Worm (Caenorhabditis elegans): Measurements from ENCODE around the gene Y38H6A.5.
"Not testable (repeated sequence)": the region's sequence is repeated elsewhere in the genome, so short reads cannot be mapped to it uniquely, and the experiment has no call there.

Y38H6A.5 gene

DNA sequence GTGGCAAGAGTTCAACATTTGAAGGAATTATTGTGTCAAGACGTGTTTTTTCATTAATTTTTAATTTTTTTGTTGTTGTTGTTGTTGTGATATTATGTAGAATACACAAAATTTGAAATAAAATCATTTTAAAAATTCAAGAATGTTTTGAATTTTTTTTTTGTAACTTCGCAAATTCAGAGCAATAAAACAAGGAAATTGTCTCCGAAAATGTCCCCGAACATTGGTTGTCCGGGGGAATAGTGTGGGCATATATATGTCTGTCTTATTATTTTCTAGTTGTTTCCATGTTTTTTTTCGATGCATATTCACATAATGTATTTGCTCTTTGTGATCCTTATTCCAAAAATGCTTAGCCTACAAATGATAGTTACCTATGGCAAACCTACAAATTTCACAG is 23.6 kb downstream of the Y38H6A.5 start, which contains the start of gene clec-262:
clec-262 (plus strand) TSS at position 301 of the 400 bp plus-strand sequence.
- TF ChIP-seq unc-62 (GFP tag; optimal IDR thresholded peaks at IDR 0.05): no peak

DNA sequence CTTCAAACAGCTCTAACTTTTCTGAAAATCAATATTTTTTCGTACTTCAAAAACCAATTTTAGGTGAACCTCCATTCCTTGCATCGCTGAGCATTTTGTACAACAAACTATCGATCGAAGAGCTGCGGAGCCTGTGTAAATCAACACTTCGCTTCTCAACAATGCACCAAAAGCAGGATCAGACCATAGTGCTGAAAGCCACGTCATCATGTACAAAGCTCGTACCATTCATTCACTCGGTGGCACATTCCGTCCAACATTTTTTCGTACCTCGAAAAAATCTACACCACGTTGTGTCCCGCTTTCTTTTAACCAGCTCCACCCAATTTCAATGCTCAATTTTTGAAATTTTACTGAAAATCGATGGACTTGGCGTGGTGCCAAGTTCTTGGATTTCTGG is 24.6 kb downstream of the Y38H6A.5 start, which contains the start of gene ZC15.10:
ZC15.10 (plus strand) TSS at position 162 of the 400 bp plus-strand sequence.
- TF ChIP-seq unc-62 (GFP tag; optimal IDR thresholded peaks at IDR 0.05): no peak

ce11 chrV:20305803-20306202 is 29.4 kb downstream of the Y38H6A.5 start, which contains the start of gene ZC15.1:
Gene ZC15.1, plus strand, starts transcription at chrV:20306103.
- no peak for TF ChIP-seq unc-62 (GFP tag; optimal IDR thresholded peaks at IDR 0.05)

DNA sequence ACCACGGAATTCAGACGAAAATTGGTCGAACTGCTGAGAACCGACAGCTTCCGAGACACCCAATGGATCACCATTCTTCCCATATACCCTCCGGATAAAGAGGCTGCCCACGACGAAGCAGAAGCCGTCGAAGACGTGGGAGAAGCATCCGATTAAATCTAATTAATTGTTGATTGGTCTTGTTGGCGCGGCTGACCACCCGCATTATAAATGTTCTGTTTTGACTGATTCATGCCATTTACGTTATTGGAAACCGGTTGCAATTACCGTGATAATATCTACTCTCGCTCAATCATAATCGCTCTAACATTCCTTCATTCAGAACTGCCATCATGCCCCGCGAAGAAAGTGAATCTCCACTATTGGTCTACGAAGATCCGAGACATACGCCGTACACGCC is 31.9 kb downstream of the Y38H6A.5 start, which contains the start of gene ZC15.3:
ZC15.3 (plus strand) TSS at position 301 of the 400 bp plus-strand sequence.
- not testable (repeated sequence) for TF ChIP-seq unc-62 (GFP tag; optimal IDR thresholded peaks at IDR 0.05)

- no peak for TF ChIP-seq unc-62 (GFP tag; optimal IDR thresholded peaks at IDR 0.05)
These were observed 37.5 kb downstream of the Y38H6A.5 start, which contains the start of gene ZC15.5 for ce11 chrV:20297650-20298049. Gene ZC15.5, plus strand, starts transcription at chrV:20297950.

DNA sequence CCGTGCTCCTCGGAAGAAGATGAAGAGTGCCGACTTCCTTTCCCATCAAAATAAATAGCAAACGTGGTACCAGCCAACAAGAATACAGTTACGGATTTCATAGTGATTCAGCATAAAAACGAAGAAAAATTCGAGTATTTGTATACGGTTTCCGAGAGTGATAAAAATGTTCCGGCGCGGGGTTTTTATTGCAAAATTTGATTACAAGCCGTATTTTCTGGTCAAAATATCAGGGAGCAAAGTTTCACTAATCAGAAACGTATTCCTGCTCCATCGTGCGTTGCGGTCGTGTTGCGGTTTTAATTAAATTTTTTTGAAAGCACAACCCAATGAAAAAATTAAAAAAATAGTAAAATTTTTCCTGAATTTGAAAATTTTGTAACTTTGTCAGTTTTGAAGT is 40.8 kb downstream of the Y38H6A.5 start, which contains the start of gene clec-261:
clec-261 (minus strand) TSS at position 101 of the 400 bp plus-strand sequence.
- TF ChIP-seq unc-62 (GFP tag; optimal IDR thresholded peaks at IDR 0.05): no peak

DNA sequence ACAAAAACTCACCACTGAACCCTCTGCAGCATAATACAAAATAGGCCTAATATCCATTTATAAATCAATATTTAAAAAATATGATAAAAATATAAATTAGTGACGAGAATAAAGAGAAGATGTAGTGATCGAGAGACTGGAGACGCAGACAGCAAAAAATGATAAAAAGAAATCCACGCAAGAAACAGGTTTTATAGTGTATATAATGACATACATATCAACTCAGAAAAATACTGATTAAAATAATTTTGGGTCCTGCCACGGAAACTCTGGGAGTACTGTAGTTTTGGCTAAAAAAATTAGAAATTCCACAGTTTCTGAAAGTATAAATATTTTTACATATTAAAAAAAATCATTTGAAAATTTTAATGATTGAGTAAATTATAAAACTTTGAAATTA is 45.8 kb downstream of the Y38H6A.5 start, which contains the start of gene mlt-4:
mlt-4 (minus strand) TSS at position 101 of the 400 bp plus-strand sequence.
- no peak for TF ChIP-seq unc-62 (GFP tag; optimal IDR thresholded peaks at IDR 0.05)

- no peak for TF ChIP-seq unc-62 (GFP tag; optimal IDR thresholded peaks at IDR 0.05)
These were observed 52.3 kb downstream of the Y38H6A.5 start for ce11 chrV:20282827-20283226.

ce11 chrV:20279811-20280317 is 55.3 kb downstream of the Y38H6A.5 start, which contains the start of gene pqn-94:
Gene pqn-94, minus strand, starts transcription at chrV:20279861.
- no peak for TF ChIP-seq unc-62 (GFP tag; optimal IDR thresholded peaks at IDR 0.05)

All from whole organism, dauer.